Worm (Caenorhabditis elegans): ENCODE results near the gene Y57G11C.48.

DNA sequence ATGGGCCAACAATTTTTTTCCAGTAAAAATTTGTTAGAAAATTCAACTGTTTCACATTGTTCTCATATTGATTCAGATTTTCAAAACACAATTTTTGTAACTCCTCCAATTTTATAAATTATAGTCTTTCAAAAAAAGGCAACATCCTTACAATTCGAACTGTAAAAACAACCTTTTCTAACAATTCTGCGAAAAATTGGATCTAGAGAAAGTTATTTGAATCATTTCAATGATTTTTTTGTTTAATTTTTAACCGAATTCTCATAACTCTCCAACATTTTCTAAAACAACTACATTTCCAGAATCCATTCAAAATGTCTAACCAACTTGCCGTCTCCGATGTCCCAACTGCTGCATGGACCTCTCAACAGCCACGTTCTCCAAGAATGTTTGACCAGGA, 24.8 kb downstream of the Y57G11C.48 start, which contains the start of gene ccch-5:
- no peak for TF ChIP-seq ztf-29 (GFP tag; IDR thresholded peaks at IDR 0.05)
- no peak for TF ChIP-seq T22C8.4 (GFP tag; IDR thresholded peaks at IDR 0.05)
- no peak for TF ChIP-seq med-1 (GFP tag; optimal IDR thresholded peaks at IDR 0.05; ENCODE audit: insufficient read depth)
- no peak for TF ChIP-seq tab-1 (GFP tag; IDR thresholded peaks at IDR 0.05)
